Fruit fly (Drosophila melanogaster): ENCODE results near the gene CG11349.

- TF ChIP-seq kay (GFP tag; ENCODE audit: borderline replicate concordance): no peak
- no peak for TF ChIP-seq bab1 (GFP tag; optimal IDR thresholded peaks at IDR 0.05)
- no peak for TF ChIP-seq ovo (GFP tag; optimal IDR thresholded peaks at IDR 0.05)
- TF ChIP-seq pad (GFP tag; optimal IDR thresholded peaks at IDR 0.05): no peak
- no peak for TF ChIP-seq tj (GFP tag; optimal IDR thresholded peaks at IDR 0.05)
- TF ChIP-seq Clk (GFP tag; optimal IDR thresholded peaks at IDR 0.05): no peak
Measured at dm6 chr3L:4471449-4471848, 1.4 kb upstream of the CG11349 start, which contains the start of gene CG32248.
